Fruit fly (Drosophila melanogaster): ENCODE results near the gene CG32686.
A peak's percentile ranks its signal among the peaks of the same experiment; 100 is the strongest.

dm6 chrX:10365748-10366415 is 9.2 kb downstream of the CG32686 start:
- TF ChIP-seq CG6854 (GFP tag; optimal IDR thresholded peaks at IDR 0.05), result peak; percentile 60
- no peak for TF ChIP-seq fd85E (GFP tag; optimal IDR thresholded peaks at IDR 0.05)
- no peak for TF ChIP-seq spab (GFP tag; optimal IDR thresholded peaks at IDR 0.05)
- peak; percentile 9 for TF ChIP-seq lz (GFP tag; optimal IDR thresholded peaks at IDR 0.05)
- no peak for TF ChIP-seq Lpt (GFP tag; optimal IDR thresholded peaks at IDR 0.05)
- no peak for TF ChIP-seq Hr38 (GFP tag; optimal IDR thresholded peaks at IDR 0.05)
- no peak for TF ChIP-seq CG11762 (GFP tag; optimal IDR thresholded peaks at IDR 0.05; ENCODE audit: insufficient read depth)
- no peak for TF ChIP-seq CG11294 (GFP tag; IDR thresholded peaks at IDR 0.05)
- no peak for TF ChIP-seq dac (GFP tag; optimal IDR thresholded peaks at IDR 0.05)
- TF ChIP-seq dsx (GFP tag; optimal IDR thresholded peaks at IDR 0.05; ENCODE audit: poor library complexity, severe bottlenecking), result peak; percentile 55
